Fruit fly (Drosophila melanogaster) whole organism, wandering third instar larva: ENCODE measurements around the gene CG42784.

Source experiments
- Dif ChIP-seq: fragments of 200-275, 200-300 bp; sonication (Bioruptor generic); optimal IDR thresholded peaks from 2 replicates; lab custom pipeline; 2018; ENCODE audit warnings: missing biosample characterization, missing genetic modification characterization; ENCODE audit not compliant: partially characterized antibody
- Myc ChIP-seq: fragments of >200 bp; optimal IDR thresholded peaks from 2 replicates; lab custom pipeline; 2017
- dl ChIP-seq, 2 experiments: fragments of 175-275, 200-275 bp in 1 of 2; fragments of 200-275 bp in 1 of 2; sonication (Bioruptor generic); optimal IDR thresholded peaks; lab custom pipeline; 2018; ENCODE audit warnings: mild to moderate bottlenecking in 2 of 2, missing biosample characterization in 2 of 2, missing genetic modification characterization in 2 of 2, moderate library complexity in 2 of 2; ENCODE audit not compliant: partially characterized antibody in 2 of 2, insufficient read depth in 1 of 2
- dmrt93B ChIP-seq: fragments of 200-800 bp; sonication (Bioruptor generic); optimal IDR thresholded peaks from 2 replicates; lab custom pipeline; 2018; ENCODE audit warnings: missing biosample characterization, mild to moderate bottlenecking, missing genetic modification characterization
- h ChIP-seq: fragments of 200-800 bp; sonication (Bioruptor generic); optimal IDR thresholded peaks from 3 replicates; lab custom pipeline; 2016; ENCODE audit warnings: missing biosample characterization, mild to moderate bottlenecking, missing genetic modification characterization
- psq ChIP-seq: fragments of 200-800 bp; sonication (Bioruptor generic); optimal IDR thresholded peaks from 3 replicates; lab custom pipeline; 2017; ENCODE audit warnings: missing biosample characterization, mild to moderate bottlenecking, missing genetic modification characterization, moderate library complexity

dm6 chr2L:13394903-13395302, 20.3 kb upstream of the CG42784 start, which contains the start of gene RpL24:
- TF ChIP-seq Dif (GFP tag; lab: Kevin White, UChicago) (no peak), dmrt93B (GFP tag; lab: Kevin White, UChicago) (peak; percentile 87), dl (GFP tag; optimal IDR thresholded peaks at IDR 0.05; lab: Kevin White, UChicago; ENCODE audit: insufficient read depth in 1 of 2, partially characterized antibody in 2 of 2) (no peak), psq (GFP tag; lab: Kevin White, UChicago) (peak; percentile 74), Myc (peak; percentile 77), h (GFP tag; lab: Kevin White, UChicago) (peak; percentile 91)
